Fruit fly (Drosophila melanogaster) whole organism, embryonic: Measurements from ENCODE around the gene Shc.
A peak's percentile ranks its signal among the peaks of the same experiment; 100 is the strongest.

ENCODE experiments used
- Awh ChIP-seq: fragments of 200-800 bp; sonication (Bioruptor generic); IDR thresholded peaks from 2 replicates; pipeline ENCODE4, ENCODE4 v1.3.6; 2022; ENCODE audit warnings: missing biosample characterization, missing genetic modification characterization
- Bgb ChIP-seq: fragments of 200-800 bp; sonication (Bioruptor generic); IDR thresholded peaks from 2 replicates; pipeline ENCODE4 v1.3.6; 2022; ENCODE audit warnings: missing biosample characterization, missing genetic modification characterization; ENCODE audit not compliant: partially characterized antibody
- CG11398 ChIP-seq: fragments of 200-800 bp; sonication (Bioruptor generic); optimal IDR thresholded peaks from 2 replicates; lab custom pipeline; 2016; ENCODE audit warnings: missing biosample characterization, missing genetic modification characterization
- CG12071 ChIP-seq: fragments of 200-800 bp; sonication (Bioruptor generic); optimal IDR thresholded peaks from 3 replicates; lab custom pipeline; 2018; ENCODE audit warnings: missing biosample characterization, mild to moderate bottlenecking, missing genetic modification characterization
- CG12391 ChIP-seq: fragments of 200-800 bp; sonication (Bioruptor generic); optimal IDR thresholded peaks from 3 replicates; lab custom pipeline; 2018; ENCODE audit warnings: missing biosample characterization, mild to moderate bottlenecking, missing genetic modification characterization, moderate library complexity
- CG12942 ChIP-seq: fragments of 200-800 bp; sonication (Bioruptor generic); optimal IDR thresholded peaks from 3 replicates; lab custom pipeline; 2016; ENCODE audit warnings: missing biosample characterization, missing genetic modification characterization
- CG1603 ChIP-seq: fragments of 200-800 bp; sonication (Bioruptor generic); optimal IDR thresholded peaks from 2 replicates; lab custom pipeline; 2019; ENCODE audit warnings: missing biosample characterization, mild to moderate bottlenecking, missing genetic modification characterization, moderate library complexity
- CG17328 ChIP-seq: fragments of 200-800 bp; sonication (Bioruptor generic); IDR thresholded peaks from 2 replicates; pipeline ENCODE4 v1.3.6; 2022; ENCODE audit warnings: missing biosample characterization, missing genetic modification characterization
- CG17568 ChIP-seq: fragments of 200-800 bp; sonication (Bioruptor generic); optimal IDR thresholded peaks from 2 replicates; lab custom pipeline; 2018; ENCODE audit warnings: missing biosample characterization, mild to moderate bottlenecking, missing genetic modification characterization, moderate library complexity
- CG17912 ChIP-seq: fragments of 200-800 bp; sonication (Bioruptor generic); optimal IDR thresholded peaks from 2 replicates; lab custom pipeline; 2018; ENCODE audit warnings: missing biosample characterization, mild to moderate bottlenecking, missing genetic modification characterization
- CG30431 ChIP-seq: fragments of 200-800 bp; sonication (Bioruptor generic); optimal IDR thresholded peaks from 2 replicates; lab custom pipeline; 2017; ENCODE audit warnings: missing biosample characterization, missing genetic modification characterization
- CG3065 ChIP-seq: fragments of 200-800 bp; sonication (Bioruptor generic); optimal IDR thresholded peaks from 2 replicates; lab custom pipeline; 2016; ENCODE audit warnings: missing biosample characterization, missing genetic modification characterization
- CG31441 ChIP-seq: fragments of 200-800 bp; sonication (Bioruptor generic); IDR thresholded peaks from 2 replicates; pipeline ENCODE4 v1.3.6; 2022; ENCODE audit warnings: missing biosample characterization, missing genetic modification characterization
- CG32767 ChIP-seq: fragments of 200-800 bp; sonication (Bioruptor generic); IDR thresholded peaks from 2 replicates; pipeline ENCODE4 v1.3.6; 2022; ENCODE audit warnings: missing biosample characterization, missing genetic modification characterization
- CG3407 ChIP-seq: fragments of 200-800 bp; sonication (Bioruptor generic); optimal IDR thresholded peaks from 2 replicates; lab custom pipeline; 2018; ENCODE audit warnings: missing biosample characterization, mild to moderate bottlenecking, missing genetic modification characterization
- CG3847 ChIP-seq: fragments of 200-800 bp; sonication (Bioruptor generic); IDR thresholded peaks from 2 replicates; pipeline ENCODE4 v1.3.6; 2022; ENCODE audit warnings: missing biosample characterization, missing genetic modification characterization
- CG4424 ChIP-seq: fragments of 200-800 bp; sonication (Bioruptor generic); optimal IDR thresholded peaks from 3 replicates; lab custom pipeline; 2016; ENCODE audit warnings: missing biosample characterization, missing genetic modification characterization
- CG4730 ChIP-seq: fragments of 200-800 bp; sonication (Bioruptor generic); IDR thresholded peaks from 2 replicates; pipeline ENCODE4 v1.3.6; 2022; ENCODE audit warnings: missing biosample characterization, missing genetic modification characterization
- CG6689 ChIP-seq: fragments of 200-800 bp; sonication (Bioruptor generic); IDR thresholded peaks from 2 replicates; pipeline ENCODE4 v1.3.6; 2022; ENCODE audit warnings: missing biosample characterization, missing genetic modification characterization
- CG7786 ChIP-seq: fragments of 200-800 bp; sonication (Bioruptor generic); optimal IDR thresholded peaks from 2 replicates; lab custom pipeline; 2016; ENCODE audit warnings: missing biosample characterization, missing genetic modification characterization
- CG8944 ChIP-seq: fragments of 200-800 bp; sonication (Bioruptor generic); optimal IDR thresholded peaks from 3 replicates; lab custom pipeline; 2016; ENCODE audit warnings: missing biosample characterization, missing genetic modification characterization
- Dref ChIP-seq: fragments of 200-800 bp; sonication (Bioruptor generic); IDR thresholded peaks from 2 replicates; pipeline ENCODE4 v1.3.6; 2022; ENCODE audit warnings: missing biosample characterization, missing genetic modification characterization
- Fer3 ChIP-seq: fragments of 200-800 bp; sonication (Bioruptor generic); optimal IDR thresholded peaks from 2 replicates; lab custom pipeline; 2018; ENCODE audit warnings: missing biosample characterization, mild to moderate bottlenecking, missing genetic modification characterization, moderate library complexity
- Gsc ChIP-seq: fragments of 200-800 bp; sonication (Bioruptor generic); IDR thresholded peaks from 2 replicates; pipeline ENCODE4 v1.3.6; 2022; ENCODE audit warnings: missing biosample characterization, missing genetic modification characterization
- Hey ChIP-seq: fragments of 200-800 bp; sonication (Bioruptor generic); optimal IDR thresholded peaks from 3 replicates; lab custom pipeline; 2018; ENCODE audit warnings: missing biosample characterization, mild to moderate bottlenecking, missing genetic modification characterization
- Hr3 ChIP-seq: fragments of 200-800 bp; sonication (Bioruptor generic); optimal IDR thresholded peaks from 3 replicates; lab custom pipeline; 2016; ENCODE audit warnings: missing biosample characterization, missing genetic modification characterization
- Hr39 ChIP-seq: fragments of >200 bp; optimal IDR thresholded peaks from 2 replicates; lab custom pipeline; 2017
- Hsf ChIP-seq: fragments of 200-800 bp; sonication (Bioruptor generic); optimal IDR thresholded peaks from 3 replicates; lab custom pipeline; 2016; ENCODE audit warnings: missing biosample characterization, missing genetic modification characterization
- Max ChIP-seq: fragments of 200-800 bp; sonication (Bioruptor generic); optimal IDR thresholded peaks from 2 replicates; lab custom pipeline; 2016; ENCODE audit warnings: missing biosample characterization, mild to moderate bottlenecking, missing genetic modification characterization
- Myb ChIP-seq: fragments of 200-800 bp; sonication (Bioruptor generic); optimal IDR thresholded peaks from 2 replicates; lab custom pipeline; 2016; ENCODE audit warnings: missing biosample characterization, missing genetic modification characterization
- NC2α ChIP-seq: fragments of 200-800 bp; sonication (Bioruptor generic); optimal IDR thresholded peaks from 2 replicates; lab custom pipeline; 2016; ENCODE audit warnings: missing biosample characterization, missing genetic modification characterization
- Oli ChIP-seq: fragments of 200-800 bp; sonication (Bioruptor generic); optimal IDR thresholded peaks from 2 replicates; lab custom pipeline; 2018; ENCODE audit warnings: missing biosample characterization, mild to moderate bottlenecking, missing genetic modification characterization, moderate library complexity
- PHDP ChIP-seq: fragments of 200-800 bp; sonication (Bioruptor generic); optimal IDR thresholded peaks from 3 replicates; lab custom pipeline; 2018; ENCODE audit warnings: missing biosample characterization, mild to moderate bottlenecking, missing genetic modification characterization, moderate library complexity
- aop ChIP-seq: fragments of 200-800 bp; sonication (Bioruptor generic); IDR thresholded peaks from 2 replicates; pipeline ENCODE4 v1.3.6; 2022; ENCODE audit warnings: missing biosample characterization, missing genetic modification characterization
- chn ChIP-seq: fragments of 200-800 bp; sonication (Bioruptor generic); optimal IDR thresholded peaks from 2 replicates; lab custom pipeline; 2016; ENCODE audit warnings: missing biosample characterization, missing genetic modification characterization
- ci ChIP-seq: fragments of 200-800 bp; sonication (Bioruptor generic); IDR thresholded peaks from 3 replicates; pipeline ENCODE4 v1.3.6; 2022; ENCODE audit warnings: missing biosample characterization, missing genetic modification characterization
- danr ChIP-seq: fragments of 200-800 bp; sonication (Bioruptor generic); IDR thresholded peaks from 2 replicates; pipeline ENCODE4 v1.3.6; 2022; ENCODE audit warnings: missing biosample characterization, missing genetic modification characterization
- dmrt99B ChIP-seq: fragments of 200-800 bp; sonication (Bioruptor generic); optimal IDR thresholded peaks from 2 replicates; lab custom pipeline; 2018; ENCODE audit warnings: missing biosample characterization, mild to moderate bottlenecking, missing genetic modification characterization, moderate library complexity
- dpn ChIP-seq, 2 experiments: fragments of 200-800 bp; sonication (Bioruptor generic); optimal IDR thresholded peaks; 3 replicates each; lab custom pipeline; 2016; ENCODE audit warnings: missing biosample characterization in 2 of 2, missing genetic modification characterization in 2 of 2
- ems ChIP-seq: fragments of 200-800 bp; sonication (Bioruptor generic); optimal IDR thresholded peaks from 3 replicates; lab custom pipeline; 2016; ENCODE audit warnings: missing biosample characterization, missing genetic modification characterization
- maf-S ChIP-seq: fragments of 200-800 bp; sonication (Bioruptor generic); optimal IDR thresholded peaks from 2 replicates; lab custom pipeline; 2016; ENCODE audit warnings: missing biosample characterization, missing genetic modification characterization
- nau ChIP-seq: fragments of 200-800 bp; sonication (Bioruptor generic); optimal IDR thresholded peaks from 3 replicates; lab custom pipeline; 2017; ENCODE audit warnings: missing biosample characterization, mild to moderate bottlenecking, missing genetic modification characterization, missing genetic modification reagents
- phol ChIP-seq: fragments of 200-800 bp; sonication (Bioruptor generic); optimal IDR thresholded peaks from 3 replicates; lab custom pipeline; 2018; ENCODE audit warnings: missing biosample characterization, mild to moderate bottlenecking, missing genetic modification characterization, moderate library complexity
- sim ChIP-seq: fragments of 200-800 bp; sonication (Bioruptor generic); IDR thresholded peaks from 2 replicates; pipeline ENCODE4 v1.3.6; 2022; ENCODE audit warnings: missing biosample characterization, missing genetic modification characterization
- sima ChIP-seq: fragments of 200-800 bp; sonication (Bioruptor generic); optimal IDR thresholded peaks from 2 replicates; lab custom pipeline; 2016; ENCODE audit warnings: missing biosample characterization, missing genetic modification characterization
- slbo ChIP-seq: fragments of 200-800 bp; sonication (Bioruptor generic); IDR thresholded peaks from 2 replicates; pipeline ENCODE4 v1.3.6; 2022; ENCODE audit warnings: missing biosample characterization, missing genetic modification characterization
- sna ChIP-seq: fragments of 200-800 bp; sonication (Bioruptor generic); IDR thresholded peaks from 2 replicates; pipeline ENCODE4 v1.3.6; 2022; ENCODE audit warnings: missing biosample characterization, missing genetic modification characterization; ENCODE audit not compliant: partially characterized antibody
- sob ChIP-seq: fragments of 200-800 bp; sonication (Bioruptor generic); IDR thresholded peaks from 2 replicates; pipeline ENCODE4 v1.3.6; 2022; ENCODE audit warnings: missing biosample characterization, missing genetic modification characterization
- sug ChIP-seq: fragments of 200-800 bp; optimal IDR thresholded peaks from 2 replicates; lab custom pipeline; 2019; ENCODE audit warnings: missing biosample characterization, mild to moderate bottlenecking, missing genetic modification characterization, moderate library complexity
- wdn ChIP-seq: fragments of 200-800 bp; sonication (Bioruptor generic); IDR thresholded peaks from 2 replicates; pipeline ENCODE4 v1.3.6; 2022; ENCODE audit warnings: missing biosample characterization, missing genetic modification characterization
- z ChIP-seq: fragments of 200-800 bp; sonication (Bioruptor generic); IDR thresholded peaks from 3 replicates; pipeline ENCODE4 v1.3.6; 2022; ENCODE audit warnings: missing biosample characterization, missing genetic modification characterization

The Shc gene

DNA sequence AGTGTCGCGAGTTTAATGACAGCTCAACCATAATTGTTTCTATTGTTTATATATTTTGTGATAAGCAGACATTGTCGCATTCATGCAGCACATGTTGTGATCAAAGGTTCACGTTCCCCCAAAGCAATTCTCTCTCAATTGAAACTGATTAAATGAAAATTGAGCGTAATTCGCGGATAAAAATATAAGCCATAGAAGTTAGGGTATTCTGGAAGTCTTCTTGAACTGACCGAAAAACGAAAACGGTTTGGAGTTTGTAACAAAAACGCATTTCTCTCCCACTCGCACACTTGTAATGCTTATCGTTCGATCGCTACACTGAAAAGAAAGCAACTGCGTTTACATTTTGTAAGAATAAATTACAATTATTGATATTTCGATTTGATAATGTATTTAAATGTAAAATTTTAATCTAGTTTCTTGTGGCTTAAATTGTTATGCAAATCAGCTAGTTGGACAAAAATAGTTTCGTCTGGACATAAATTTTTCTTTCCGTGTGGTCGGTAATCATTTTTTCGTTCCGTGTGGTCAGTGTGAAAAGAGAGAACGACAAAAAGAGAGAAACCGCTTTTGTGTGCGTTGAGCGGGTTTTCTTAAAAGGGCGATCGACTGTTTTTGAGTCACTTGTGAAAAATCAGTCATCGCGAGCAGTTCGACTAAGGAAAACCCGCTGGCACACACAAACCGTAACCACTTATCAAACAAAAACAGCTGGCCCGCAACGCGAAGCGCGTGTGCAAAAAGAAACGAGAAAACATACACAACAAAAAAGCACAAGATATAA lies 4.0 kb upstream of the Shc start, which contains the start of gene aay (continued):
- TF ChIP-seq dmrt99B (tag; lab: Kevin White, UChicago) (peak; percentile 100), CG12391 (tag; lab: Kevin White, UChicago) (peak; percentile 100), CG17568 (GFP tag; lab: Kevin White, UChicago) (peak; percentile 99), CG17912 (peak; percentile 79), Dref (peak; percentile 40), ci (GFP tag; lab: Robert Waterston, UW) (peak; percentile 99), ems (peak; percentile 98), CG17328 (peak; percentile 99), maf-S (peak; percentile 95), chn (GFP tag; lab: Kevin White, UChicago) (peak; percentile 98), CG31441 (GFP tag; lab: Robert Waterston, UW) (peak; percentile 99), Hsf (GFP tag; lab: Kevin White, UChicago) (peak; percentile 99), dpn (GFP tag; optimal IDR thresholded peaks at IDR 0.05; lab: Kevin White, UChicago) (peak; percentile 98 to 99), Bgb (GFP tag; lab: Robert Waterston, UW) (peak; percentile 21; the same call in 1 of the 2 replicates), Fer3 (tag; lab: Kevin White, UChicago) (peak; percentile 99), sug (tag; lab: Kevin White, UChicago) (peak; percentile 98), sob (GFP tag; lab: Robert Waterston, UW) (peak; percentile 99), CG6689 (GFP tag; lab: Robert Waterston, UW) (peak; percentile 98), CG7786 (peak; percentile 97), wdn (GFP tag; lab: Robert Waterston, UW) (peak; percentile 95), CG12942 (peak; percentile 99), CG3407 (GFP tag; lab: Kevin White, UChicago) (peak; percentile 98), PHDP (peak; percentile 99), NC2α (GFP tag; lab: Kevin White, UChicago) (peak; percentile 97), CG3847 (GFP tag; lab: Robert Waterston, UW) (peak; percentile 98), CG4424 (GFP tag; lab: Kevin White, UChicago) (peak; percentile 99), sna (GFP tag; lab: Robert Waterston, UW) (no peak), Awh (GFP tag; lab: Robert Waterston, UW) (peak; percentile 97), Hr39 (lab: Kevin White, UChicago) (no peak), phol (tag; lab: Kevin White, UChicago) (peak; percentile 99), CG12071 (GFP tag; lab: Kevin White, UChicago) (peak; percentile 98), CG8944 (peak; percentile 95), CG4730 (GFP tag; lab: Robert Waterston, UW) (peak; percentile 97), CG11398 (GFP tag; lab: Kevin White, UChicago) (peak; percentile 95), Hey (peak; percentile 79), nau (GFP tag; lab: Kevin White, UChicago) (peak; percentile 98), sima (GFP tag; lab: Kevin White, UChicago) (peak; percentile 95), CG3065 (GFP tag; lab: Kevin White, UChicago) (peak; percentile 98), CG30431 (peak; percentile 98), Myb (GFP tag; lab: Kevin White, UChicago) (peak; percentile 86), Hr3 (GFP tag; lab: Kevin White, UChicago) (peak; percentile 99), Oli (tag; lab: Kevin White, UChicago) (peak; percentile 99), Max (peak; percentile 99), CG32767 (GFP tag; lab: Robert Waterston, UW) (peak; percentile 96), danr (GFP tag; lab: Robert Waterston, UW) (peak; percentile 97), aop (GFP tag; lab: Robert Waterston, UW) (peak; percentile 84), CG1603 (tag; lab: Kevin White, UChicago) (peak; percentile 97), Gsc (GFP tag; lab: Robert Waterston, UW) (peak; percentile 95), z (peak; percentile 88), slbo (GFP tag; lab: Robert Waterston, UW) (peak; percentile 99), sim (GFP tag; lab: Robert Waterston, UW) (peak; percentile 96)
